Worm (Caenorhabditis elegans) whole organism, L1 larva: Measurements from ENCODE around the gene F49C5.10.
A peak's percentile ranks its signal among the peaks of the same experiment; 100 is the strongest.

Experiments used
- Y116A8C.19 ChIP-seq: sonication (generic microtip); optimal IDR thresholded peaks from 2 replicates; lab custom pipeline; 2016; ENCODE audit warnings: missing compliant biosample characterization, missing genetic modification characterization, borderline replicate concordance
- aly-2 ChIP-seq: fragments of 150-350 bp; optimal IDR thresholded peaks from 2 replicates; lab custom pipeline; 2014; ENCODE audit warnings: missing biosample characterization, missing genetic modification characterization
- ama-1 ChIP-seq: fragments of 150-350 bp; optimal IDR thresholded peaks from 2 replicates; lab custom pipeline; 2014
- blmp-1 ChIP-seq: fragments of 150-350 bp; optimal IDR thresholded peaks from 2 replicates; lab custom pipeline; 2014; ENCODE audit warnings: missing biosample characterization, missing genetic modification characterization
- ceh-63 ChIP-seq: fragments of 200-800 bp; sonication (Bioruptor generic); optimal IDR thresholded peaks from 2 replicates; lab custom pipeline; 2018; ENCODE audit warnings: mild to moderate bottlenecking, missing genetic modification characterization, missing compliant biosample characterization
- ceh-8 ChIP-seq: fragments of 200-800 bp; sonication (Bioruptor generic); optimal IDR thresholded peaks from 2 replicates; lab custom pipeline; 2018; ENCODE audit warnings: mild to moderate bottlenecking, missing genetic modification characterization, moderate library complexity, missing compliant biosample characterization
- ceh-90 ChIP-seq: sonication (generic microtip); optimal IDR thresholded peaks from 2 replicates; lab custom pipeline; 2016; ENCODE audit warnings: missing genetic modification characterization, missing compliant biosample characterization
- ces-1 ChIP-seq: fragments of 150-350 bp; optimal IDR thresholded peaks from 2 replicates; lab custom pipeline; 2014; ENCODE audit warnings: missing biosample characterization, missing genetic modification reagents, missing genetic modification characterization
- dpl-1 ChIP-seq, 3 experiments: fragments of 150-350 bp in 2 of 3; sonication (generic microtip) in 1 of 3; optimal IDR thresholded peaks; 2 replicates each; lab custom pipeline; 2014 to 2017; ENCODE audit warnings: missing biosample characterization in 3 of 3, missing genetic modification characterization in 3 of 3, missing genetic modification reagents in 3 of 3
- dsc-1 ChIP-seq: sonication (generic microtip); optimal IDR thresholded peaks from 2 replicates; lab custom pipeline; 2016; ENCODE audit warnings: mild to moderate bottlenecking, missing genetic modification characterization, missing compliant biosample characterization
- efl-1 ChIP-seq, 4 experiments: fragments of 150-350 bp; optimal IDR thresholded peaks in 3 of 4; peaks in 1 of 4; 1 replicate in 1 of 4; 2 replicates in 3 of 4; lab custom pipeline; 2014; ENCODE audit warnings: missing biosample characterization in 2 of 4, missing genetic modification characterization in 2 of 4, missing genetic modification reagents in 2 of 4
- egl-13 ChIP-seq: sonication (generic microtip); optimal IDR thresholded peaks from 2 replicates; lab custom pipeline; 2016; ENCODE audit warnings: missing genotype, missing genetic modification reagents, missing genetic modification characterization, missing compliant biosample characterization
- elt-2 ChIP-seq: sonication (generic microtip); optimal IDR thresholded peaks from 2 replicates; lab custom pipeline; 2016; ENCODE audit warnings: missing genetic modification characterization, mild to moderate bottlenecking, inconsistent platforms, missing compliant biosample characterization, missing genetic modification reagents
- ets-5 ChIP-seq: fragments of 200-800 bp; sonication (Bioruptor generic); IDR thresholded peaks from 2 replicates; pipeline ENCODE4 v1.3.6; 2022; ENCODE audit warnings: missing genetic modification characterization, missing compliant biosample characterization
- fkh-10 ChIP-seq: sonication (generic microtip); optimal IDR thresholded peaks from 2 replicates; lab custom pipeline; 2017; ENCODE audit warnings: missing biosample characterization, missing genetic modification reagents, missing genetic modification characterization
- fkh-8 ChIP-seq: sonication (generic microtip); optimal IDR thresholded peaks from 2 replicates; lab custom pipeline; 2016; ENCODE audit warnings: mild to moderate bottlenecking, missing genetic modification characterization, missing compliant biosample characterization
- irx-1 ChIP-seq: sonication (generic microtip); optimal IDR thresholded peaks from 2 replicates; lab custom pipeline; 2016; ENCODE audit warnings: missing genetic modification characterization, missing compliant biosample characterization
- isw-1 ChIP-seq: fragments of 200-800 bp; sonication (Bioruptor generic); IDR thresholded peaks from 2 replicates; pipeline ENCODE4 v1.3.6; 2022; ENCODE audit warnings: missing genetic modification characterization, missing compliant biosample characterization
- jun-1 ChIP-seq: fragments of 150-350 bp; optimal IDR thresholded peaks from 2 replicates; lab custom pipeline; 2014; ENCODE audit warnings: missing biosample characterization, missing genetic modification reagents, missing genetic modification characterization
- lin-14 ChIP-seq: fragments of 200-800 bp; sonication (Bioruptor generic); optimal IDR thresholded peaks from 2 replicates; lab custom pipeline; 2018; ENCODE audit warnings: mild to moderate bottlenecking, missing genetic modification characterization, moderate library complexity, missing compliant biosample characterization
- lin-39 ChIP-seq: fragments of 150-350 bp; optimal IDR thresholded peaks from 2 replicates; lab custom pipeline; 2014; ENCODE audit warnings: missing biosample characterization, missing genetic modification reagents, missing genetic modification characterization
- lir-3 ChIP-seq: sonication (generic microtip); optimal IDR thresholded peaks from 2 replicates; lab custom pipeline; 2016; ENCODE audit warnings: mild to moderate bottlenecking, missing genetic modification characterization, moderate library complexity, missing compliant biosample characterization; ENCODE audit not compliant: poor library complexity
- lsy-2 ChIP-seq, 2 experiments: fragments of 150-350 bp; optimal IDR thresholded peaks; 2 replicates each; lab custom pipeline; 2014; ENCODE audit warnings: missing biosample characterization in 2 of 2, missing genetic modification characterization in 2 of 2
- mef-2 ChIP-seq: fragments of 150-350 bp; optimal IDR thresholded peaks from 2 replicates; lab custom pipeline; 2014; ENCODE audit warnings: missing biosample characterization, missing genetic modification characterization
- nhr-19 ChIP-seq: fragments of 200-800 bp; sonication (Bioruptor generic); conservative IDR thresholded peaks from 2 replicates; pipeline ENCODE4 v1.3.6; 2022; ENCODE audit warnings: missing genetic modification characterization, missing compliant biosample characterization
- nhr-28 ChIP-seq: fragments of 150-350 bp; optimal IDR thresholded peaks from 2 replicates; lab custom pipeline; 2014; ENCODE audit warnings: missing biosample characterization, missing genetic modification characterization
- nhr-47 ChIP-seq: sonication (generic microtip); optimal IDR thresholded peaks from 2 replicates; lab custom pipeline; 2016; ENCODE audit warnings: mild to moderate bottlenecking, missing genetic modification characterization, moderate library complexity, missing compliant biosample characterization
- nhr-71 ChIP-seq: sonication (generic microtip); optimal IDR thresholded peaks from 2 replicates; lab custom pipeline; 2016; ENCODE audit warnings: mild to moderate bottlenecking, missing genetic modification characterization, moderate library complexity, missing compliant biosample characterization
- nhr-77 ChIP-seq: fragments of 150-350 bp; optimal IDR thresholded peaks from 2 replicates; lab custom pipeline; 2014; ENCODE audit warnings: missing biosample characterization, missing genetic modification characterization
- pax-3 ChIP-seq: fragments of 200-800 bp; sonication (Bioruptor generic); optimal IDR thresholded peaks from 2 replicates; lab custom pipeline; 2018; ENCODE audit warnings: mild to moderate bottlenecking, missing genetic modification characterization, moderate library complexity, missing compliant biosample characterization
- rnt-1 ChIP-seq: sonication (generic microtip); optimal IDR thresholded peaks from 2 replicates; lab custom pipeline; 2016; ENCODE audit warnings: mild to moderate bottlenecking, missing genetic modification characterization, moderate library complexity, missing compliant biosample characterization
- snpc-4 ChIP-seq: fragments of 150-350 bp; optimal IDR thresholded peaks from 2 replicates; lab custom pipeline; 2014; ENCODE audit warnings: missing biosample characterization, missing genetic modification characterization
- snu-23 ChIP-seq: sonication (generic microtip); optimal IDR thresholded peaks from 2 replicates; lab custom pipeline; 2016; ENCODE audit warnings: missing genetic modification characterization, missing compliant biosample characterization
- sox-4 ChIP-seq: sonication (generic microtip); optimal IDR thresholded peaks from 2 replicates; lab custom pipeline; 2016; ENCODE audit warnings: missing genetic modification characterization, missing compliant biosample characterization
- sup-37 ChIP-seq: fragments of 200-800 bp; sonication (Bioruptor generic); optimal IDR thresholded peaks from 2 replicates; lab custom pipeline; 2018; ENCODE audit warnings: mild to moderate bottlenecking, missing genetic modification characterization, missing compliant biosample characterization
- swsn-7 ChIP-seq: sonication (generic microtip); optimal IDR thresholded peaks from 2 replicates; lab custom pipeline; 2016; ENCODE audit warnings: missing genetic modification characterization, missing compliant biosample characterization
- unc-30 ChIP-seq: sonication (generic microtip); optimal IDR thresholded peaks from 2 replicates; lab custom pipeline; 2017; ENCODE audit warnings: missing biosample characterization, missing genetic modification characterization
- unc-62 ChIP-seq: fragments of 150-350 bp; optimal IDR thresholded peaks from 2 replicates; lab custom pipeline; 2014; ENCODE audit warnings: missing biosample characterization, missing genetic modification reagents, missing genetic modification characterization
- xbp-1 ChIP-seq: sonication (generic microtip); optimal IDR thresholded peaks from 2 replicates; lab custom pipeline; 2016; ENCODE audit warnings: missing genetic modification characterization, missing compliant biosample characterization

The F49C5.10 gene

ce11 chrII:12546413-12546812 is at the start of gene F49C5.10, which contains the start of gene F49C5.5:
F49C5.10 (plus strand) TSS chrII:12546756.
F49C5.5 (minus strand) TSS chrII:12546513.
- TF ChIP-seq sup-37 (GFP tag; lab: Kevin White, UChicago) (no peak), ets-5 (GFP tag; lab: Robert Waterston, UW) (no peak), unc-30 (tag; lab: Kevin White, UChicago) (no peak), nhr-19 (GFP tag; lab: Robert Waterston, UW) (no peak), pax-3 (tag; lab: Kevin White, UChicago) (no peak), jun-1 (tag; lab: Kevin White, UChicago) (no peak), nhr-28 (tag; lab: Kevin White, UChicago) (no peak), ama-1 (lab: Kevin White, UChicago) (no peak), ceh-90 (tag; lab: Kevin White, UChicago) (no peak), isw-1 (no peak), nhr-77 (tag; lab: Kevin White, UChicago) (no peak), nhr-47 (tag; lab: Kevin White, UChicago) (no peak)

ce11 chrII:12496981-12497380 is 49.6 kb upstream of the F49C5.10 start, which contains the start of gene T21B4.3:
T21B4.3 (minus strand) TSS chrII:12497081.
- no peak for TF ChIP-seq sup-37 (GFP tag; lab: Kevin White, UChicago)
- TF ChIP-seq mef-2: no peak
- TF ChIP-seq snu-23 (GFP tag; lab: Kevin White, UChicago): no peak
- no peak for TF ChIP-seq xbp-1
- no peak for TF ChIP-seq unc-62 (GFP tag; lab: Kevin White, UChicago)
- no peak for TF ChIP-seq pax-3 (tag; lab: Kevin White, UChicago)
- no peak for TF ChIP-seq ces-1 (GFP tag; lab: Kevin White, UChicago)
- no peak for TF ChIP-seq isw-1
- no peak for TF ChIP-seq lir-3 (tag; lab: Kevin White, UChicago)
- TF ChIP-seq elt-2: no peak
- no peak for TF ChIP-seq Y116A8C.19 (tag; lab: Kevin White, UChicago)
- no peak for TF ChIP-seq ama-1 (lab: Kevin White, UChicago)

ce11 chrII:12499969-12500368 is 46.6 kb upstream of the F49C5.10 start:
- TF ChIP-seq dpl-1 (GFP tag; optimal IDR thresholded peaks at IDR 0.05; lab: Kevin White, UChicago) (peak in 1 of 3 experiments; percentile 21), efl-1 (optimal IDR thresholded peaks at IDR 0.05; lab: Kevin White, UChicago) (peak; percentile 8 to 72), efl-1 (GFP tag; optimal IDR thresholded peaks at IDR 0.05 in 1 of 2; lab: Kevin White, UChicago) (peak; percentile 29 to 80), fkh-10 (peak; percentile 78), lsy-2 (tag; optimal IDR thresholded peaks at IDR 0.05; lab: Kevin White, UChicago) (no peak), blmp-1 (no peak), rnt-1 (no peak), lin-14 (GFP tag; lab: Kevin White, UChicago) (peak; percentile 67), nhr-71 (tag; lab: Kevin White, UChicago) (peak; percentile 18), fkh-8 (no peak)

- TF ChIP-seq lin-39 (tag; lab: Kevin White, UChicago) (no peak), aly-2 (no peak)
These were observed 43.8 kb upstream of the F49C5.10 start, which contains the start of gene ador-1 for ce11 chrII:12502784-12503183. ador-1 (minus strand) TSS chrII:12502884.

ce11 chrII:12506511-12506910 is 40.0 kb upstream of the F49C5.10 start:
- TF ChIP-seq ceh-8 (GFP tag; lab: Kevin White, UChicago) (peak; percentile 27), fkh-8 (peak; percentile 78), nhr-71 (tag; lab: Kevin White, UChicago) (no peak), ceh-63 (GFP tag; lab: Kevin White, UChicago) (no peak), egl-13 (tag; lab: Kevin White, UChicago) (peak; percentile 25), nhr-47 (tag; lab: Kevin White, UChicago) (peak; percentile 65), dsc-1 (tag; lab: Kevin White, UChicago) (peak; percentile 1), sox-4 (tag; lab: Kevin White, UChicago) (peak; percentile 66), irx-1 (tag; lab: Kevin White, UChicago) (no peak), swsn-7 (tag; lab: Kevin White, UChicago) (peak; percentile 0), nhr-28 (tag; lab: Kevin White, UChicago) (no peak), snpc-4 (tag; lab: Kevin White, UChicago) (no peak)
- TF ChIP-seq, all 84 proteins: peak for 7
